Worm (Caenorhabditis elegans): ENCODE results near the gene sra-27.

sra-27 gene

ce11 chrII:6568707-6569106, at the start of gene sra-27:
Gene sra-27 (plus strand): TSS chrII:6569007.
- TF ChIP-seq W03F9.2 (tag; optimal IDR thresholded peaks at IDR 0.05) (no peak), him-1 (tag; optimal IDR thresholded peaks at IDR 0.05) (no peak), dao-5 (tag; optimal IDR thresholded peaks at IDR 0.05) (no peak)

DNA sequence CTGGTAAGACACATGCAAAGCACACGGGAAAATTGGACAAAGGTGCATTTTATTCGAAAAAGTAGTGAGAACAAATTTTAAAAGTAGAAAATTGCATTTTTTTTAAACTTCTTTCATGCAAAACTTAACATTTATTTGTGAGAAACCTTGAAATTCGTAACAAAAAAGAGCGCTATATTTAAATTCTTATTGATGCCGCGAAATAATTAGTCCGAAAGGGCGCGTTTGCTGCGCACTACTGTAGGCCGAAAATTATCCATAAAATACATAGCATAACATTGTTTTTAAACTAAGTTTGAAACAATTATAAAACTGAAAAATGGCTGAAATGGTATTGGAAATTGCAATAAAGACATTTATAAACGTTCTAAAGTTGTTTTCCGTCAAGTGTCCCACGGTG, 49.1 kb upstream of the sra-27 start:
- TF ChIP-seq dao-5 (tag; optimal IDR thresholded peaks at IDR 0.05) (no peak), W03F9.2 (tag; optimal IDR thresholded peaks at IDR 0.05) (no peak), him-1 (tag; optimal IDR thresholded peaks at IDR 0.05) (no peak)

ce11 chrII:6520103-6520502, 48.7 kb upstream of the sra-27 start:
- TF ChIP-seq dao-5 (tag; optimal IDR thresholded peaks at IDR 0.05) (no peak), W03F9.2 (tag; optimal IDR thresholded peaks at IDR 0.05) (no peak), him-1 (tag; optimal IDR thresholded peaks at IDR 0.05) (no peak)

- no peak for TF ChIP-seq W03F9.2 (tag; optimal IDR thresholded peaks at IDR 0.05)
- no peak for TF ChIP-seq him-1 (tag; optimal IDR thresholded peaks at IDR 0.05)
- TF ChIP-seq dao-5 (tag; optimal IDR thresholded peaks at IDR 0.05): no peak
Measured at ce11 chrII:6521316-6521715, 47.5 kb upstream of the sra-27 start, which contains the start of gene toe-2. Gene toe-2 (minus strand): TSS chrII:6521385.

ce11 chrII:6522622-6523254, 46.1 kb upstream of the sra-27 start:
- TF ChIP-seq him-1 (tag; optimal IDR thresholded peaks at IDR 0.05) (no peak), dao-5 (tag; optimal IDR thresholded peaks at IDR 0.05) (no peak), W03F9.2 (tag; optimal IDR thresholded peaks at IDR 0.05) (no peak)

DNA sequence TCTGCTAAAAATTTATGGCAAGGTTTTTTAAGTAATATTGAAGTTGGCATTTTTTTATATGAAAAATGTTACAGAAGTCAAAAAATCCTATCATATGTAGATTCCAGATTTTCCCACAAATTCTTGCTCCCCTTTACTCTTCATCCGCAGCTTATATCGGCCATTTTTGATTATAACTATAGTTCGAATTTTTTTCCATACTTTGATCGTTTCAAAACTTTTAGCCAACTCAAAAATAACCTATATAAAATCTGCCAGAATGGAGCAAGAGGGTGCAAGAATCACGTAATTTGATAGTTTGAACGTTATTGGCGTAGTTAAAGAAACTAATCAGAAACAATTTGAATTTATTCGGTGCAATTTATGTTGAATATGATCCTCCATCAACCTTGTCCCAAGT, 44.9 kb upstream of the sra-27 start:
- TF ChIP-seq him-1 (tag; optimal IDR thresholded peaks at IDR 0.05): no peak
- no peak for TF ChIP-seq dao-5 (tag; optimal IDR thresholded peaks at IDR 0.05)
- TF ChIP-seq W03F9.2 (tag; optimal IDR thresholded peaks at IDR 0.05): no peak

DNA sequence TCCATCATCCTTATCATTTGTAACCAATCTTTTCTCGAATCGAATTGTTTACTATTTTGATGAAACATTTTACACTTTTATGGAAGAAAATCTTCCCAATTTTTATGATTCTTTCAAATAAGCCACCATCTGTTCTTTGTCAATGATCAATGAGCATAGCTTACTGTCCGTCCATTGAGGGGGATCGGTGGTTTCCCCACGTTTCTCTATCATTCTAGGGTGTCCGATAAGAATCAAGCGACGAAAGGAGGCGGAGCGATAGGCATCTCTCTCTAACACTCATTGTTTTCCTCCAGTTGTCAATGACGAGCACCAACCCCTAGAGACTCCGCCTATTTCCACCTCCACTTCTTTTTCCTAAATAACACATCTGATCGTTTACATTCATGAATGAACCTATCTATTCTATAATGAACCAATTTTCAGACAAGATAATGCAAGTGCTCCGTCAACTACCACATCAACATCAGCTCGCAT, 44.3 kb upstream of the sra-27 start, which contains the start of gene C56E6.2:
TSS of gene C56E6.2 (plus strand) at position 427 of the 477 bp plus-strand sequence.
- TF ChIP-seq W03F9.2 (tag; optimal IDR thresholded peaks at IDR 0.05) (no peak), him-1 (tag; optimal IDR thresholded peaks at IDR 0.05) (no peak), dao-5 (tag; optimal IDR thresholded peaks at IDR 0.05) (no peak)

- TF ChIP-seq dao-5 (tag; optimal IDR thresholded peaks at IDR 0.05): no peak
- no peak for TF ChIP-seq him-1 (tag; optimal IDR thresholded peaks at IDR 0.05)
- TF ChIP-seq W03F9.2 (tag; optimal IDR thresholded peaks at IDR 0.05): no peak
Measured at ce11 chrII:6526136-6526684, 42.6 kb upstream of the sra-27 start.

DNA sequence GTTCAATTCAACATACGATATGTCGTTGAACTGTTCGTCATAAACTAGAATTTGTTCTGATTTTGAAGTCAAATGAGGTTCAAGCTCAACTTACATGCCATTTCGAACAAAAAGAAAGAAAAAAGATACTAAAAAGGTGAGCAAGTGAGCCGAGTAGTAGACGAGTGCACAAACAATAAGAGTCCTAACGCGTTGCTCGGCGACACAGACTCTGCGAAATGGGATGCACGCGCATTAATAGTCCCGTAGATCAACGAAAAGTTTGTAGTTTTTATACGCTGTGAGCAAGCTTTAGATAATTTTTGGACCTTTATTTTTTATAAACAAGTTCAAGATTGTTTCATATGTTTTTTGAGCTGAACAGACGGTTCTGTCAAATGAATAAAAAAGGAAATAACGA, 40.2 kb upstream of the sra-27 start, which contains the start of gene C56E6.4:
TSS of gene C56E6.4 (minus strand) at position 101 of the 400 bp plus-strand sequence.
- no peak for TF ChIP-seq W03F9.2 (tag; optimal IDR thresholded peaks at IDR 0.05)
- no peak for TF ChIP-seq him-1 (tag; optimal IDR thresholded peaks at IDR 0.05)
- no peak for TF ChIP-seq dao-5 (tag; optimal IDR thresholded peaks at IDR 0.05)

DNA sequence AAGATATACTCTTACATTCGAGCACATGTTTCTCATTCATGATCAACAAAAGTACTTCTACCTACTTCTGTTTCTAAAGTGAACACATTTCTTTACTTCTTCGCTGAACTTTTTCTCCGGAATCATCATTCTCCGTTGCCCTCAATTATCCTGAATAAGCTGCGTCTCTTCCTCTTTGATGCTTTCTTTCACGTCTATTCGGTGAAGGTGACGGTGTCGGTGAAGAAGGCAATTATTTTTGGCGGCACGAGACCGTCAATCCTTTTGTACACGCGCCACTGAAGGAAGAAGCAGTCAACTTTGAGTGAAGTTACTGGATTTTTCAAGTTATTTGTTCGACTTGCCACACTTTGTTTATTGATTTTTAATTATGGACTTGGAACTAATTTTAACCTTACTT, 37.3 kb upstream of the sra-27 start, which contains the start of gene abch-1:
TSS of gene abch-1 (minus strand) at position 101 of the 400 bp plus-strand sequence.
- TF ChIP-seq him-1 (tag; optimal IDR thresholded peaks at IDR 0.05): no peak
- TF ChIP-seq W03F9.2 (tag; optimal IDR thresholded peaks at IDR 0.05): no peak
- TF ChIP-seq dao-5 (tag; optimal IDR thresholded peaks at IDR 0.05): no peak

- TF ChIP-seq W03F9.2 (tag; optimal IDR thresholded peaks at IDR 0.05): no peak
- no peak for TF ChIP-seq him-1 (tag; optimal IDR thresholded peaks at IDR 0.05)
- TF ChIP-seq dao-5 (tag; optimal IDR thresholded peaks at IDR 0.05): no peak
Measured at ce11 chrII:6531940-6532339, 36.9 kb upstream of the sra-27 start, which contains the start of gene abcx-1. Gene abcx-1 (plus strand): TSS chrII:6532163.

DNA sequence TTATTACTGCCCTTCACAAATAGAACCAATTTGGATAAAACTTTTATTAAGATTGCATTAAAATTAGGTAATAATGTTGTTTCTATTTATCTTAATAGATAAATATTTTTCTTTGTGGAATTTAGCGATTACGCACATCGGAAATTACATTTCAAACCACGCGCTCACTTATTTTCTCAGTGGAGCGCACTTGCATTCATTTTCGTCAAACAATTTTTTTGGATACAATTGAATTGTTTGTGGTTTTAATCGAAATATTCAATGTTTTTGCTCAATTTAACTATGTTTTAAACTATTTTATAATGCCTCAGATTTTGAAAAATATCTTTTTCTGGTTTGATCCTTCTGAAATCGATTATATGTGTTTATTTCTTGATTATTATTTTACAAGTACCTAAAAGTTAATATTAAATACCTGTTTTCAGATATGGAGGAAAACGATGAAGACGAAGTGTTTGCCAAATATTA, 32.8 kb upstream of the sra-27 start, which contains the start of gene utp-20:
TSS of gene utp-20 (plus strand) at position 418 of the 468 bp plus-strand sequence.
- no peak for TF ChIP-seq dao-5 (tag; optimal IDR thresholded peaks at IDR 0.05)
- no peak for TF ChIP-seq him-1 (tag; optimal IDR thresholded peaks at IDR 0.05)
- TF ChIP-seq W03F9.2 (tag; optimal IDR thresholded peaks at IDR 0.05): peak; percentile 62

DNA sequence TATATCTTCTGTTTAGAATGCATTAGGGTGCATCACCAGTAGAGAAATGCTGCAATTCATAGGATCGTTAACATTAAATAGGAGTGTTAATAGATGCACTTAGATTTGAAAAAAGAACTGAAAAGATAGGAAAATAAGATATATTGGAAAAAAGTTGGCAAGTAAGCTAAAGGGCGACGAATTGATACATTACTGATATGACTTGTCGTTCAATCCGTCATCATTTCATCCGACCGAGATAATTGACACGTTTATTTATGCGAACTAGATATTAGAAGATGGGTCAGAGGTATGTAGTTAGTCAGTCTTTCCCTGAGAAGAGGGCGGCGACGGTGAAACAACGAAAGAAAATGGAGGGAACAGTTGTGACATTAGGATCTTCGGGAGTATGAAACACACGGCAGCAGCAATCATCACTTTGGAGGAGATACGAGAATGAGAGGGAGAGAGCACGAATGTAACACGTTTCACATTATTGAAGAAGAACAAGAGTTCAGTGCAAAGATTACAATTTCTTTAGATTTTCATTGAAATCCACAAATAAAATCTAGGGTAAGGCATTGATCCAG, 23.9 kb upstream of the sra-27 start, which contains the start of gene lron-15:
TSS of gene lron-15 (minus strand) at position 51 of the 569 bp plus-strand sequence.
- TF ChIP-seq W03F9.2 (tag; optimal IDR thresholded peaks at IDR 0.05) (no peak), dao-5 (tag; optimal IDR thresholded peaks at IDR 0.05) (no peak), him-1 (tag; optimal IDR thresholded peaks at IDR 0.05) (no peak)

DNA sequence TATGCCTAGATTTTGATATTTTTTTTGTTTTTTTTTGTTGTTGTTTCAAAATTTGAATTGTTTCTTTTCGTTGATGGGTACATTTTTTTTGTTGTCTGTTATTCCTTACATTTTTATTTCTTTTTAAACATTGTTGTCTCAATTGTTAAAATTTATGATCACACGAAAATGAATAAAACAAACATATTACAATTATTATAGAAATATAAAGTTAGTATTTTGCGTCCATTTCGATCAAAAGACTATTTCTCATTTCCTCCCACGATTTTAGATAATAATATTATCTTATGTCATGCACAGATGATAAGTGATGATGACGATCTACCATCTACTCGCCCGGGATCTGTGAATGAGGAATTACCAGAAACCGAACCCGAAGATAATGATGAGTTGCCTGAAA, 14.1 kb upstream of the sra-27 start, which contains the start of gene wrn-1:
TSS of gene wrn-1 (plus strand) at position 301 of the 400 bp plus-strand sequence.
- TF ChIP-seq him-1 (tag; optimal IDR thresholded peaks at IDR 0.05) (no peak), dao-5 (tag; optimal IDR thresholded peaks at IDR 0.05) (no peak), W03F9.2 (tag; optimal IDR thresholded peaks at IDR 0.05) (no peak)

Data from whole organism, L4/young adult.